Worm (Caenorhabditis elegans) whole organism, L4 larva: ENCODE results near the gene Y51H4A.6.

ENCODE experiments used
- D1046.2 ChIP-seq: fragments of 200-800 bp; sonication (Bioruptor generic); IDR thresholded peaks from 2 replicates; pipeline ENCODE4 v1.3.6; 2022; ENCODE audit warnings: missing genetic modification characterization, missing compliant biosample characterization
- F10B5.3 ChIP-seq: sonication (generic microtip); optimal IDR thresholded peaks from 2 replicates; lab custom pipeline; 2016; ENCODE audit warnings: mild to moderate bottlenecking, missing genetic modification characterization, missing compliant biosample characterization
- F37D6.2 ChIP-seq: sonication (generic microtip); optimal IDR thresholded peaks from 2 replicates; lab custom pipeline; 2016; ENCODE audit warnings: mild to moderate bottlenecking, missing genetic modification characterization, missing compliant biosample characterization
- F44E2.7 ChIP-seq: fragments of 200-800 bp; sonication (Bioruptor generic); IDR thresholded peaks from 2 replicates; pipeline ENCODE4 v2.1.2; 2022; ENCODE audit warnings: missing genetic modification characterization, missing compliant biosample characterization
- F49E8.2 ChIP-seq: sonication (generic microtip); optimal IDR thresholded peaks from 2 replicates; lab custom pipeline; 2016; ENCODE audit warnings: missing compliant biosample characterization, mild to moderate bottlenecking, missing genetic modification characterization, borderline replicate concordance
- R02D3.7 ChIP-seq: fragments of 150-350 bp; sonication (generic microtip); optimal IDR thresholded peaks from 3 replicates; lab custom pipeline; 2014; ENCODE audit warnings: missing biosample characterization, missing genetic modification characterization
- T20F7.1 ChIP-seq: fragments of 200-800 bp; sonication (Bioruptor generic); optimal IDR thresholded peaks from 2 replicates; lab custom pipeline; 2018; ENCODE audit warnings: mild to moderate bottlenecking, missing genetic modification characterization, missing compliant biosample characterization
- T26A8.4 ChIP-seq: fragments of 200-800 bp; sonication (Bioruptor generic); IDR thresholded peaks from 2 replicates; pipeline ENCODE4 v1.3.6; 2022; ENCODE audit warnings: missing genetic modification characterization, missing compliant biosample characterization
- Y48G9A.11 ChIP-seq: fragments of 200-800 bp; sonication (Bioruptor generic); IDR thresholded peaks from 2 replicates; pipeline ENCODE4 v1.3.6; 2022; ENCODE audit warnings: missing genetic modification reagents, missing genetic modification characterization, missing compliant biosample characterization
- Y5F2A.4 ChIP-seq: fragments of 200-800 bp; sonication (Bioruptor generic); optimal IDR thresholded peaks from 2 replicates; lab custom pipeline; 2018; ENCODE audit warnings: mild to moderate bottlenecking, missing genetic modification characterization, missing compliant biosample characterization
- ZK546.5 ChIP-seq, 2 experiments: sonication (generic microtip); optimal IDR thresholded peaks; 2 replicates each; lab custom pipeline; 2017; ENCODE audit warnings: missing biosample characterization in 2 of 2, missing genetic modification characterization in 2 of 2
- aha-1 ChIP-seq: fragments of 150-350 bp; peaks from one replicate; lab custom pipeline; 2014; ENCODE audit warnings: missing biosample characterization, missing genetic modification characterization
- aly-2 ChIP-seq: sonication (generic microtip); optimal IDR thresholded peaks from 2 replicates; lab custom pipeline; 2018; ENCODE audit warnings: missing biosample characterization, missing genetic modification characterization
- ama-1 ChIP-seq: fragments of 150-350 bp; optimal IDR thresholded peaks from 2 replicates; lab custom pipeline; 2014; ENCODE audit warnings: inconsistent platforms, mixed read lengths
- attf-4 ChIP-seq: sonication (generic microtip); optimal IDR thresholded peaks from 3 replicates; lab custom pipeline; 2017; ENCODE audit warnings: missing biosample characterization, missing genetic modification characterization
- ceh-32 ChIP-seq: sonication (generic microtip); optimal IDR thresholded peaks from 2 replicates; lab custom pipeline; 2016; ENCODE audit warnings: mild to moderate bottlenecking, missing genetic modification characterization, missing compliant biosample characterization; ENCODE audit not compliant: poor library complexity
- ceh-44 ChIP-seq: fragments of 200-800 bp; sonication (Bioruptor generic); IDR thresholded peaks from 2 replicates; pipeline ENCODE4 v1.3.6; 2022; ENCODE audit warnings: missing genetic modification reagents, missing genetic modification characterization, missing compliant biosample characterization
- ceh-82 ChIP-seq: sonication (generic microtip); optimal IDR thresholded peaks from 2 replicates; lab custom pipeline; 2017; ENCODE audit warnings: missing biosample characterization, missing genetic modification characterization
- ces-1 ChIP-seq: fragments of 150-350 bp; sonication (generic microtip); optimal IDR thresholded peaks from 4 replicates; lab custom pipeline; 2014; ENCODE audit warnings: missing biosample characterization, missing genetic modification reagents, missing genetic modification characterization
- daf-16 ChIP-seq, 3 experiments: sonication (generic microtip); optimal IDR thresholded peaks; 2 replicates each; lab custom pipeline; 2016 to 2017; ENCODE audit warnings: missing genetic modification characterization in 3 of 3, missing genetic modification reagents in 3 of 3, mild to moderate bottlenecking in 2 of 3, missing compliant biosample characterization in 2 of 3, missing biosample characterization in 1 of 3, moderate library complexity in 1 of 3
- dmd-8 ChIP-seq: fragments of 200-800 bp; sonication (Bioruptor generic); IDR thresholded peaks from 2 replicates; pipeline ENCODE4 v1.3.6; 2022; ENCODE audit warnings: missing genetic modification characterization, missing compliant biosample characterization
- dmd-9 ChIP-seq: fragments of 200-800 bp; sonication (Bioruptor generic); IDR thresholded peaks from 2 replicates; pipeline ENCODE4 v1.3.6; 2022; ENCODE audit warnings: missing genetic modification reagents, missing genetic modification characterization, missing compliant biosample characterization
- hmg-1.1 ChIP-seq: fragments of 200-800 bp; sonication (Bioruptor generic); IDR thresholded peaks from 2 replicates; pipeline ENCODE4 v1.3.6; 2022; ENCODE audit warnings: missing genetic modification reagents, missing genetic modification characterization, missing compliant biosample characterization
- jun-1 ChIP-seq: fragments of 150-350 bp; optimal IDR thresholded peaks from 2 replicates; lab custom pipeline; 2014; ENCODE audit warnings: missing biosample characterization, missing genetic modification reagents, missing genetic modification characterization
- lim-7 ChIP-seq: fragments of 200-800 bp; sonication (Bioruptor generic); IDR thresholded peaks from 2 replicates; pipeline ENCODE4 v1.3.6; 2022; ENCODE audit warnings: missing genetic modification characterization, missing compliant biosample characterization
- lin-1 ChIP-seq: fragments of 200-800 bp; sonication (Bioruptor generic); IDR thresholded peaks from 2 replicates; pipeline ENCODE4 v1.3.6; 2022; ENCODE audit warnings: missing genetic modification reagents, missing genetic modification characterization, missing compliant biosample characterization
- lin-15B ChIP-seq: fragments of 150-350 bp; sonication (generic microtip); optimal IDR thresholded peaks from 3 replicates; lab custom pipeline; 2014; ENCODE audit warnings: missing biosample characterization, missing genetic modification characterization
- lin-38 ChIP-seq: fragments of 200-800 bp; sonication (Bioruptor generic); IDR thresholded peaks from 2 replicates; pipeline ENCODE4 v1.3.6; 2022; ENCODE audit warnings: missing genetic modification reagents, missing genetic modification characterization, missing compliant biosample characterization
- madf-5 ChIP-seq, 2 experiments: fragments of 200-800 bp; sonication (Bioruptor generic); IDR thresholded peaks; 2 replicates each; pipeline ENCODE4 v1.3.6; 2022; ENCODE audit warnings: missing compliant biosample characterization in 2 of 2, missing genetic modification characterization in 2 of 2
- mep-1 ChIP-seq: fragments of 150-350 bp; sonication (generic microtip); optimal IDR thresholded peaks from 3 replicates; lab custom pipeline; 2014; ENCODE audit warnings: missing biosample characterization, missing genetic modification characterization
- mes-2 ChIP-seq: sonication (generic microtip); optimal IDR thresholded peaks from 2 replicates; lab custom pipeline; 2016; ENCODE audit warnings: missing genotype, mild to moderate bottlenecking, missing genetic modification characterization, missing compliant biosample characterization; ENCODE audit not compliant: poor library complexity, severe bottlenecking
- mxl-2 ChIP-seq: fragments of 200-800 bp; sonication (Bioruptor generic); conservative IDR thresholded peaks from 2 replicates; pipeline ENCODE4 v1.3.6; 2022; ENCODE audit warnings: missing genetic modification reagents, missing genetic modification characterization, missing compliant biosample characterization
- nhr-10 ChIP-seq: fragments of 150-350 bp; optimal IDR thresholded peaks from 2 replicates; lab custom pipeline; 2014; ENCODE audit warnings: missing biosample characterization, missing genetic modification characterization
- nhr-102 ChIP-seq: sonication (generic microtip); optimal IDR thresholded peaks from 2 replicates; lab custom pipeline; 2016; ENCODE audit warnings: mild to moderate bottlenecking, missing genetic modification characterization, moderate library complexity, missing compliant biosample characterization
- nhr-111 ChIP-seq: fragments of 200-800 bp; sonication (Bioruptor generic); optimal IDR thresholded peaks from 2 replicates; lab custom pipeline; 2018; ENCODE audit warnings: mild to moderate bottlenecking, missing genetic modification characterization, missing compliant biosample characterization
- nhr-237 ChIP-seq: sonication (generic microtip); optimal IDR thresholded peaks from 2 replicates; lab custom pipeline; 2017; ENCODE audit warnings: missing biosample characterization, missing genetic modification characterization
- nhr-25 ChIP-seq: sonication (generic microtip); optimal IDR thresholded peaks from 2 replicates; lab custom pipeline; 2017; ENCODE audit warnings: missing genetic modification characterization, mild to moderate bottlenecking, missing compliant biosample characterization, antibody characterized with exemption, moderate library complexity, borderline replicate concordance; ENCODE audit not compliant: insufficient read depth
- nhr-41 ChIP-seq: fragments of 200-800 bp; sonication (Bioruptor generic); IDR thresholded peaks from 2 replicates; pipeline ENCODE4 v1.3.6; 2022; ENCODE audit warnings: missing genetic modification reagents, missing genetic modification characterization, missing compliant biosample characterization
- nhr-42 ChIP-seq: fragments of 200-800 bp; sonication (Bioruptor generic); IDR thresholded peaks from 2 replicates; pipeline ENCODE4 v1.3.6; 2022; ENCODE audit warnings: missing genetic modification characterization, missing compliant biosample characterization
- nhr-76 ChIP-seq: fragments of 150-350 bp; optimal IDR thresholded peaks from 2 replicates; lab custom pipeline; 2014; ENCODE audit warnings: missing biosample characterization, missing genetic modification characterization
- nhr-77 ChIP-seq: fragments of 150-350 bp; optimal IDR thresholded peaks from 2 replicates; lab custom pipeline; 2014; ENCODE audit warnings: missing biosample characterization, missing genetic modification characterization
- pqm-1 ChIP-seq: sonication (generic microtip); optimal IDR thresholded peaks from 2 replicates; lab custom pipeline; 2017; ENCODE audit warnings: missing biosample characterization, missing genetic modification characterization
- rbr-2 ChIP-seq: sonication (generic microtip); optimal IDR thresholded peaks from 2 replicates; lab custom pipeline; 2016; ENCODE audit warnings: missing genotype, missing genetic modification characterization, missing compliant biosample characterization
- sdz-12 ChIP-seq: fragments of 200-800 bp; sonication (Bioruptor generic); optimal IDR thresholded peaks from 2 replicates; lab custom pipeline; 2018; ENCODE audit warnings: mild to moderate bottlenecking, missing genetic modification characterization, missing compliant biosample characterization
- snpc-4 ChIP-seq: fragments of 150-350 bp; optimal IDR thresholded peaks from 2 replicates; lab custom pipeline; 2014; ENCODE audit warnings: missing biosample characterization, missing genetic modification characterization
- unc-130 ChIP-seq: sonication (generic microtip); optimal IDR thresholded peaks from 2 replicates; lab custom pipeline; 2016; ENCODE audit warnings: missing genetic modification reagents, missing genetic modification characterization, missing compliant biosample characterization
- unc-62 ChIP-seq, 3 experiments: fragments of 150-350 bp in 1 of 3; sonication (generic microtip); optimal IDR thresholded peaks in 2 of 3; peaks in 1 of 3; 1 replicate in 1 of 3; 2 replicates in 2 of 3; lab custom pipeline; 2014 to 2017; ENCODE audit warnings: missing biosample characterization in 3 of 3, missing genetic modification characterization in 3 of 3, missing genetic modification reagents in 3 of 3, missing genotype in 1 of 3
- zfp-2 ChIP-seq: sonication (generic microtip); optimal IDR thresholded peaks from 2 replicates; lab custom pipeline; 2016; ENCODE audit warnings: mild to moderate bottlenecking, missing genetic modification characterization, missing compliant biosample characterization
- zip-11 ChIP-seq: fragments of 200-800 bp; sonication (Bioruptor generic); IDR thresholded peaks from 2 replicates; pipeline ENCODE4 v1.3.6; 2022; ENCODE audit warnings: missing genetic modification characterization, missing compliant biosample characterization
- ztf-11 ChIP-seq: fragments of 150-350 bp; optimal IDR thresholded peaks from 2 replicates; lab custom pipeline; 2014; ENCODE audit warnings: missing biosample characterization, missing genetic modification characterization

Y51H4A.6 gene

DNA sequence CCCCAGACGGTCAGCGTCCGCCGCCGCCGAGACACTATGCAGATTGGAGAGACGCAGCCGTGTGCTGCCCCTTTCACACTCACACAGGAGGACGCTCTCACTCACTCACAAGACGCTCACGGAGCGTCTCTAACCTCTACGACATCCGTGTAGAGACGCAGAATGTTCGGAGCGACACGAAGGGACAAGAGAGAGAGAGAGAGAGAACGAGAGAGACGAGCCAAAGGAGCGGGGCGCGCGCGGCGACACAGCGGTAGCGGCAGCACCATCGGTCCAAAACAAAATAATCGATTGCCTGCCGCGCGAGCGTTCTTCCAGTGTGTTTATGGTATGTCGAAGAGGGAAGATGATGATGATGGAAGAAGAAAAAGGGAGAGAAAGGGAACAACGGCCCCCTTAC is 41.1 kb upstream of the Y51H4A.6 start (continued):
- TF ChIP-seq unc-130 (GFP tag; lab: Kevin White, UChicago) (peak; percentile 4), lin-15B (no peak), ceh-32 (tag; lab: Kevin White, UChicago) (peak; percentile 63), T20F7.1 (GFP tag; lab: Kevin White, UChicago) (no peak), F49E8.2 (tag; lab: Kevin White, UChicago) (no peak), ceh-44 (GFP tag; lab: Robert Waterston, UW) (peak; percentile 28; the same call in 1 of the 2 replicates), dmd-8 (GFP tag; lab: Robert Waterston, UW) (no peak), snpc-4 (tag; lab: Kevin White, UChicago) (no peak), sdz-12 (GFP tag; lab: Kevin White, UChicago) (no peak), nhr-76 (tag; lab: Kevin White, UChicago) (no peak), nhr-111 (GFP tag; lab: Kevin White, UChicago) (no peak), lin-38 (GFP tag; lab: Robert Waterston, UW) (peak; percentile 61), R02D3.7 (no peak), nhr-42 (GFP tag; lab: Robert Waterston, UW) (0 out of 2 replicates have a peak, but pooled peaks have one; percentile 14), F44E2.7 (no peak), daf-16 (GFP tag; optimal IDR thresholded peaks at IDR 0.05; lab: Kevin White, UChicago) (peak; percentile 43 to 71), daf-16 (tag; optimal IDR thresholded peaks at IDR 0.05; lab: Kevin White, UChicago) (peak; percentile 86), pqm-1 (tag; lab: Kevin White, UChicago) (no peak), aly-2 (no peak), ceh-82 (no peak), ama-1 (lab: Kevin White, UChicago) (no peak), Y5F2A.4 (GFP tag; lab: Kevin White, UChicago) (no peak), aha-1 (tag; lab: Kevin White, UChicago) (peak; percentile 86), T26A8.4 (GFP tag; lab: Robert Waterston, UW) (0 out of 2 replicates have a peak, but pooled peaks have one; percentile 61), lin-1 (0 out of 2 replicates have a peak, but pooled peaks have one; percentile 20), ZK546.5 (tag; optimal IDR thresholded peaks at IDR 0.05; lab: Kevin White, UChicago) (no peak), ztf-11 (no peak), jun-1 (tag; lab: Kevin White, UChicago) (no peak), nhr-10 (tag; lab: Kevin White, UChicago) (peak; percentile 18), zip-11 (GFP tag; lab: Robert Waterston, UW) (no peak), F10B5.3 (tag; lab: Kevin White, UChicago) (peak; percentile 41), mes-2 (tag; lab: Kevin White, UChicago) (peak; percentile 64), unc-62 (GFP tag; optimal IDR thresholded peaks at IDR 0.05 in 1 of 2; lab: Kevin White, UChicago) (peak in 1 of 2 experiments; percentile 18), unc-62 (tag; optimal IDR thresholded peaks at IDR 0.05; lab: Kevin White, UChicago) (no peak), lim-7 (GFP tag; lab: Robert Waterston, UW) (0 out of 2 replicates have a peak, but pooled peaks have one; percentile 32), attf-4 (tag; lab: Kevin White, UChicago) (no peak), nhr-25 (tag; lab: Kevin White, UChicago) (peak; percentile 78), nhr-237 (tag; lab: Kevin White, UChicago) (no peak), Y48G9A.11 (GFP tag; lab: Robert Waterston, UW) (no peak), ces-1 (no peak), zfp-2 (tag; lab: Kevin White, UChicago) (peak; percentile 23), nhr-41 (GFP tag; lab: Robert Waterston, UW) (no peak), dmd-9 (GFP tag; lab: Robert Waterston, UW) (peak; percentile 80), hmg-1.1 (GFP tag; lab: Robert Waterston, UW) (peak; percentile 92), F37D6.2 (tag; lab: Kevin White, UChicago) (peak; percentile 75), rbr-2 (tag; lab: Kevin White, UChicago) (peak; percentile 93), nhr-102 (tag; lab: Kevin White, UChicago) (peak; percentile 75), mep-1 (tag; lab: Kevin White, UChicago) (peak; percentile 93), nhr-77 (tag; lab: Kevin White, UChicago) (peak; percentile 71), madf-5 (GFP tag; IDR thresholded peaks at IDR 0.05; lab: Robert Waterston, UW) (no peak; a peak in 1 of 4 replicates), mxl-2 (no peak; the same call in 1 of the 2 replicates), D1046.2 (GFP tag; lab: Robert Waterston, UW) (no peak)
